Worm (Caenorhabditis elegans) whole organism, young adult: Measurements from ENCODE around the gene clec-138.

Experiments used
- madf-10 ChIP-seq: sonication (generic microtip); optimal IDR thresholded peaks from 2 replicates; lab custom pipeline; 2016; ENCODE audit warnings: mild to moderate bottlenecking, missing genetic modification characterization, missing compliant biosample characterization
- unc-62 ChIP-seq: fragments of 150-350 bp; optimal IDR thresholded peaks from 2 replicates; lab custom pipeline; 2014; ENCODE audit warnings: missing biosample characterization, missing genetic modification reagents, missing genetic modification characterization

DNA sequence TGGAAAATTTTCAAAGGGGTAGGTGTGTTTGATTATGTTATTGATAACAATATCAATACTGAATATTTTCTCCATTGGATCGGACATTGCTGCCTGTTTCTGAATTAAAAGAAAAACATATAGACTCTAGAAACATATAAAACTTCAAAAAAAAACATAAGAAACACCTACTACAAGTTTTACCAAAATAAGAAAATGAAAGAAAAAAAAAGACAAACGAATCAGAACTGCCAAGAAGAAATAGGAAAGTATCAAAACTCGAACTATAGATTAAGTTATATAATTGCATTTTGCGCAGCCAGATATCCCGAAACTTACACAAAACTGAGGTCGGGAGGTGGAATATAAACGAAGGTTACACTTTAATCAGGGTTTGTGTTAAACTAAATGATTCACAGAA is 45.8 kb upstream of the clec-138 start, which contains the start of gene T05A7.11:
- TF ChIP-seq unc-62 (no peak), madf-10 (tag; lab: Kevin White, UChicago) (no peak)
